Worm (Caenorhabditis elegans) whole organism, L4 larva: Measurements from ENCODE around the gene T05H10.8.

Source experiments
- F10B5.3 ChIP-seq: sonication (generic microtip); optimal IDR thresholded peaks from 2 replicates; lab custom pipeline; 2016; ENCODE audit warnings: mild to moderate bottlenecking, missing genetic modification characterization, missing compliant biosample characterization
- F44E2.7 ChIP-seq: fragments of 200-800 bp; sonication (Bioruptor generic); IDR thresholded peaks from 2 replicates; pipeline ENCODE4 v2.1.2; 2022; ENCODE audit warnings: missing genetic modification characterization, missing compliant biosample characterization
- R02D3.7 ChIP-seq: fragments of 150-350 bp; sonication (generic microtip); optimal IDR thresholded peaks from 3 replicates; lab custom pipeline; 2014; ENCODE audit warnings: missing biosample characterization, missing genetic modification characterization
- T20F7.1 ChIP-seq: fragments of 200-800 bp; sonication (Bioruptor generic); optimal IDR thresholded peaks from 2 replicates; lab custom pipeline; 2018; ENCODE audit warnings: mild to moderate bottlenecking, missing genetic modification characterization, missing compliant biosample characterization
- Y75B8A.6 ChIP-seq: fragments of 200-800 bp; sonication (Bioruptor generic); IDR thresholded peaks from 2 replicates; pipeline ENCODE4 v1.3.6; 2022; ENCODE audit warnings: missing genetic modification reagents, missing genetic modification characterization, missing compliant biosample characterization
- ZK337.2 ChIP-seq: fragments of 200-800 bp; sonication (Bioruptor generic); IDR thresholded peaks from 2 replicates; pipeline ENCODE4 v1.3.6; 2022; ENCODE audit warnings: missing genetic modification reagents, missing genetic modification characterization, missing compliant biosample characterization
- aha-1 ChIP-seq: fragments of 150-350 bp; peaks from one replicate; lab custom pipeline; 2014; ENCODE audit warnings: missing biosample characterization, missing genetic modification characterization
- cey-2 ChIP-seq: sonication (generic microtip); optimal IDR thresholded peaks from 3 replicates; lab custom pipeline; 2017; ENCODE audit warnings: missing genetic modification characterization, mild to moderate bottlenecking, missing compliant biosample characterization, antibody characterized with exemption, borderline replicate concordance; ENCODE audit not compliant: insufficient read depth
- ctbp-1 ChIP-seq: fragments of 200-800 bp; sonication (Bioruptor generic); IDR thresholded peaks from 2 replicates; pipeline ENCODE4 v1.3.6; 2022; ENCODE audit warnings: missing genetic modification reagents, missing genetic modification characterization, missing compliant biosample characterization
- daf-12 ChIP-seq: fragments of 150-350 bp; optimal IDR thresholded peaks from 2 replicates; lab custom pipeline; 2014; ENCODE audit warnings: missing biosample characterization, missing genetic modification reagents, missing genetic modification characterization
- daf-16 ChIP-seq, 3 experiments: sonication (generic microtip); optimal IDR thresholded peaks; 2 replicates each; lab custom pipeline; 2016 to 2017; ENCODE audit warnings: missing genetic modification characterization in 3 of 3, missing genetic modification reagents in 3 of 3, mild to moderate bottlenecking in 2 of 3, missing compliant biosample characterization in 2 of 3, missing biosample characterization in 1 of 3, moderate library complexity in 1 of 3
- daf-8 ChIP-seq: fragments of 200-800 bp; sonication (Bioruptor generic); IDR thresholded peaks from 2 replicates; pipeline ENCODE4 v1.3.6; 2022; ENCODE audit warnings: missing genetic modification characterization, missing compliant biosample characterization
- dmd-6 ChIP-seq: fragments of 200-800 bp; sonication (Bioruptor generic); IDR thresholded peaks from 2 replicates; pipeline ENCODE4 v1.3.6; 2022; ENCODE audit warnings: missing genetic modification reagents, missing genetic modification characterization, missing compliant biosample characterization
- dmd-8 ChIP-seq: fragments of 200-800 bp; sonication (Bioruptor generic); IDR thresholded peaks from 2 replicates; pipeline ENCODE4 v1.3.6; 2022; ENCODE audit warnings: missing genetic modification characterization, missing compliant biosample characterization
- dmd-9 ChIP-seq: fragments of 200-800 bp; sonication (Bioruptor generic); IDR thresholded peaks from 2 replicates; pipeline ENCODE4 v1.3.6; 2022; ENCODE audit warnings: missing genetic modification reagents, missing genetic modification characterization, missing compliant biosample characterization
- duxl-1 ChIP-seq: sonication (generic microtip); optimal IDR thresholded peaks from 2 replicates; lab custom pipeline; 2016; ENCODE audit warnings: mild to moderate bottlenecking, missing genetic modification characterization, moderate library complexity, missing compliant biosample characterization; ENCODE audit not compliant: poor library complexity
- dve-1 ChIP-seq: sonication (generic microtip); optimal IDR thresholded peaks from 2 replicates; lab custom pipeline; 2017; ENCODE audit warnings: antibody characterized with exemption, mild to moderate bottlenecking, missing genetic modification characterization, missing compliant biosample characterization; ENCODE audit not compliant: insufficient read depth
- gei-8 ChIP-seq: fragments of 200-800 bp; sonication (Bioruptor generic); optimal IDR thresholded peaks from 2 replicates; lab custom pipeline; 2018; ENCODE audit warnings: mild to moderate bottlenecking, missing genetic modification characterization, missing compliant biosample characterization
- hif-1 ChIP-seq, 2 experiments: sonication (generic microtip); optimal IDR thresholded peaks; 2 replicates each; lab custom pipeline; 2016 to 2017; ENCODE audit warnings: missing compliant biosample characterization in 2 of 2, missing genetic modification characterization in 2 of 2, missing genetic modification reagents in 2 of 2, missing genotype in 2 of 2, mild to moderate bottlenecking in 1 of 2
- hlh-11 ChIP-seq: fragments of 200-800 bp; sonication (Bioruptor generic); optimal IDR thresholded peaks from 2 replicates; lab custom pipeline; 2018; ENCODE audit warnings: mild to moderate bottlenecking, missing genetic modification characterization, missing compliant biosample characterization
- hlh-30 ChIP-seq: sonication (generic microtip); optimal IDR thresholded peaks from 2 replicates; lab custom pipeline; 2017; ENCODE audit warnings: antibody characterized with exemption, mild to moderate bottlenecking, missing genetic modification characterization, missing compliant biosample characterization; ENCODE audit not compliant: insufficient read depth
- hmg-1.1 ChIP-seq: fragments of 200-800 bp; sonication (Bioruptor generic); IDR thresholded peaks from 2 replicates; pipeline ENCODE4 v1.3.6; 2022; ENCODE audit warnings: missing genetic modification reagents, missing genetic modification characterization, missing compliant biosample characterization
- lin-1 ChIP-seq: fragments of 200-800 bp; sonication (Bioruptor generic); IDR thresholded peaks from 2 replicates; pipeline ENCODE4 v1.3.6; 2022; ENCODE audit warnings: missing genetic modification reagents, missing genetic modification characterization, missing compliant biosample characterization
- lin-13 ChIP-seq: fragments of 150-350 bp; optimal IDR thresholded peaks from 2 replicates; lab custom pipeline; 2014; ENCODE audit warnings: missing biosample characterization, missing genetic modification reagents, missing genetic modification characterization
- lin-29 ChIP-seq: fragments of 200-800 bp; sonication (Bioruptor generic); IDR thresholded peaks from 2 replicates; pipeline ENCODE4 v1.3.6; 2022; ENCODE audit warnings: missing genetic modification reagents, missing genetic modification characterization, missing compliant biosample characterization
- lin-38 ChIP-seq: fragments of 200-800 bp; sonication (Bioruptor generic); IDR thresholded peaks from 2 replicates; pipeline ENCODE4 v1.3.6; 2022; ENCODE audit warnings: missing genetic modification reagents, missing genetic modification characterization, missing compliant biosample characterization
- lin-39 ChIP-seq: fragments of 150-350 bp; optimal IDR thresholded peaks from 2 replicates; lab custom pipeline; 2014; ENCODE audit warnings: missing biosample characterization, missing genetic modification reagents, missing genetic modification characterization
- lsy-2 ChIP-seq, 2 experiments: fragments of 150-350 bp in 1 of 2; sonication (generic microtip) in 1 of 2; optimal IDR thresholded peaks; 2 replicates each; lab custom pipeline; 2014 to 2017; ENCODE audit warnings: missing biosample characterization in 2 of 2, missing genetic modification characterization in 2 of 2
- madf-9 ChIP-seq: fragments of 200-800 bp; sonication (Bioruptor generic); conservative IDR thresholded peaks from 2 replicates; pipeline ENCODE4 v1.3.6; 2022; ENCODE audit warnings: missing genetic modification reagents, missing genetic modification characterization, missing compliant biosample characterization
- mep-1 ChIP-seq: fragments of 150-350 bp; sonication (generic microtip); optimal IDR thresholded peaks from 3 replicates; lab custom pipeline; 2014; ENCODE audit warnings: missing biosample characterization, missing genetic modification characterization
- nhr-25 ChIP-seq: sonication (generic microtip); optimal IDR thresholded peaks from 2 replicates; lab custom pipeline; 2017; ENCODE audit warnings: missing genetic modification characterization, mild to moderate bottlenecking, missing compliant biosample characterization, antibody characterized with exemption, moderate library complexity, borderline replicate concordance; ENCODE audit not compliant: insufficient read depth
- nhr-28 ChIP-seq: fragments of 150-350 bp; optimal IDR thresholded peaks from 2 replicates; lab custom pipeline; 2014; ENCODE audit warnings: missing biosample characterization, missing genetic modification characterization
- nhr-41 ChIP-seq: fragments of 200-800 bp; sonication (Bioruptor generic); IDR thresholded peaks from 2 replicates; pipeline ENCODE4 v1.3.6; 2022; ENCODE audit warnings: missing genetic modification reagents, missing genetic modification characterization, missing compliant biosample characterization
- nhr-48 ChIP-seq: sonication (generic microtip); optimal IDR thresholded peaks from 2 replicates; lab custom pipeline; 2016; ENCODE audit warnings: mild to moderate bottlenecking, missing genetic modification characterization, missing compliant biosample characterization
- nhr-6 ChIP-seq: fragments of 150-350 bp; optimal IDR thresholded peaks from 2 replicates; lab custom pipeline; 2014; ENCODE audit warnings: missing biosample characterization, missing genetic modification characterization
- nhr-77 ChIP-seq: fragments of 150-350 bp; optimal IDR thresholded peaks from 2 replicates; lab custom pipeline; 2014; ENCODE audit warnings: missing biosample characterization, missing genetic modification characterization
- php-3 ChIP-seq: fragments of 200-800 bp; sonication (Bioruptor generic); IDR thresholded peaks from 2 replicates; pipeline ENCODE4 v1.3.6; 2022; ENCODE audit warnings: missing genetic modification reagents, missing genetic modification characterization, missing compliant biosample characterization
- saeg-2 ChIP-seq: fragments of 200-800 bp; sonication (Bioruptor generic); IDR thresholded peaks from 2 replicates; pipeline ENCODE4 v1.3.6; 2022; ENCODE audit warnings: missing genetic modification reagents, missing genetic modification characterization, missing compliant biosample characterization
- skn-1 ChIP-seq: fragments of 150-350 bp; optimal IDR thresholded peaks from 2 replicates; lab custom pipeline; 2014; ENCODE audit warnings: missing biosample characterization, missing genetic modification characterization
- spr-1 ChIP-seq: sonication (generic microtip); optimal IDR thresholded peaks from 2 replicates; lab custom pipeline; 2016; ENCODE audit warnings: mild to moderate bottlenecking, missing genetic modification characterization, missing compliant biosample characterization
- tag-97 ChIP-seq: fragments of 200-800 bp; sonication (Bioruptor generic); IDR thresholded peaks from 2 replicates; pipeline ENCODE4 v1.3.6; 2022; ENCODE audit warnings: missing genetic modification characterization, missing compliant biosample characterization
- unc-130 ChIP-seq: sonication (generic microtip); optimal IDR thresholded peaks from 2 replicates; lab custom pipeline; 2016; ENCODE audit warnings: missing genetic modification reagents, missing genetic modification characterization, missing compliant biosample characterization
- unc-62 ChIP-seq, 3 experiments: fragments of 150-350 bp in 1 of 3; sonication (generic microtip); optimal IDR thresholded peaks in 2 of 3; peaks in 1 of 3; 1 replicate in 1 of 3; 2 replicates in 2 of 3; lab custom pipeline; 2014 to 2017; ENCODE audit warnings: missing biosample characterization in 3 of 3, missing genetic modification characterization in 3 of 3, missing genetic modification reagents in 3 of 3, missing genotype in 1 of 3
- ztf-7 ChIP-seq: fragments of 150-350 bp; optimal IDR thresholded peaks from 2 replicates; lab custom pipeline; 2014; ENCODE audit warnings: missing biosample characterization, missing genetic modification characterization

Gene T05H10.8

ce11 chrII:8012071-8013031 is 46.5 kb upstream of the T05H10.8 start, which contains the start of gene DH11.2 (continued):
- TF ChIP-seq Y75B8A.6 (no peak), F10B5.3 (no peak), dmd-6 (GFP tag; lab: Robert Waterston, UW) (peak; percentile 58), dve-1 (tag; lab: Kevin White, UChicago) (peak; percentile 36), ctbp-1 (GFP tag; lab: Robert Waterston, UW) (no peak), lin-1 (GFP tag; lab: Robert Waterston, UW) (no peak), R02D3.7 (tag; lab: Kevin White, UChicago) (no peak), daf-16 (GFP tag; optimal IDR thresholded peaks at IDR 0.05; lab: Kevin White, UChicago) (no peak), daf-16 (tag; optimal IDR thresholded peaks at IDR 0.05; lab: Kevin White, UChicago) (peak; percentile 72), dmd-9 (GFP tag; lab: Robert Waterston, UW) (no peak), cey-2 (tag; lab: Kevin White, UChicago) (no peak), daf-8 (GFP tag; lab: Robert Waterston, UW) (no peak), duxl-1 (tag; lab: Kevin White, UChicago) (no peak), saeg-2 (GFP tag; lab: Robert Waterston, UW) (no peak), nhr-28 (tag; lab: Kevin White, UChicago) (peak; percentile 29), hlh-11 (tag; lab: Kevin White, UChicago) (peak; percentile 66), nhr-77 (tag; lab: Kevin White, UChicago) (peak; percentile 57), tag-97 (GFP tag; lab: Robert Waterston, UW) (no peak), madf-9 (GFP tag; lab: Robert Waterston, UW) (no peak), hmg-1.1 (GFP tag; lab: Robert Waterston, UW) (no peak), hlh-30 (tag; lab: Kevin White, UChicago) (peak; percentile 65), T20F7.1 (no peak), ztf-7 (tag; lab: Kevin White, UChicago) (no peak), nhr-6 (tag; lab: Kevin White, UChicago) (no peak), dmd-8 (GFP tag; lab: Robert Waterston, UW) (no peak), nhr-48 (peak; percentile 50), hif-1 (tag; optimal IDR thresholded peaks at IDR 0.05; lab: Kevin White, UChicago) (peak in 1 of 2 experiments; percentile 46), spr-1 (tag; lab: Kevin White, UChicago) (no peak), ZK337.2 (no peak), lin-39 (tag; lab: Kevin White, UChicago) (no peak), nhr-41 (GFP tag; lab: Robert Waterston, UW) (no peak), lin-13 (no peak)
- TF ChIP-seq, all 104 proteins: peak for 11

DNA sequence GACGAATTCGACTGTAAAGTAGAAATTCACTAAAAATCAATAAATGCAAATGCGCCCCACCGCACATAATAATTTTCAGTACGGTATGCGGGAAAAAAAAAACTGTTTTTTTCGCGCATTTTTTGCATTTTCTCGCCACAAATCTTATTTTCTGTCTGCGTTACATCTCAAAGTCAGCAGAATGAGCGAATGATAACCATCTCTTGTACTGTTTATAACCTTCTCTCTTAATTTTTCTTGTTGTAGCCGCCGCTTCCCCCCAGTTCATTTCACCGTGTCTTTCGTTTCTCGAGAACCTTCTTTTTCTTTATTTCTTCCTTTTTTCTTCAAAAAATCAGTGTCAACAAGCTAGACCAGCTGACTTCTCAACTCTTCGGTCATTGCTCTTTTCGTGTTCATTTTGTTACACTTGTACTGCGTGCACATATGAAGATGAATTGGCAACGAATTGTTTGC is 43.4 kb upstream of the T05H10.8 start:
- TF ChIP-seq daf-12 (no peak), php-3 (0 out of 2 replicates have a peak, but pooled peaks have one; percentile 54), hmg-1.1 (GFP tag; lab: Robert Waterston, UW) (no peak), hlh-11 (tag; lab: Kevin White, UChicago) (peak; percentile 63), nhr-41 (GFP tag; lab: Robert Waterston, UW) (no peak), lin-29 (GFP tag; lab: Robert Waterston, UW) (peak; percentile 42; the same call in 1 of the 2 replicates), nhr-25 (tag; lab: Kevin White, UChicago) (peak; percentile 20), gei-8 (GFP tag; lab: Kevin White, UChicago) (peak; percentile 11), F44E2.7 (GFP tag; lab: Robert Waterston, UW) (no peak), lsy-2 (tag; optimal IDR thresholded peaks at IDR 0.05; lab: Kevin White, UChicago) (peak in 1 of 2 experiments; percentile 73), unc-62 (GFP tag; optimal IDR thresholded peaks at IDR 0.05 in 1 of 2; lab: Kevin White, UChicago) (peak in 1 of 2 experiments; percentile 95), unc-62 (tag; optimal IDR thresholded peaks at IDR 0.05; lab: Kevin White, UChicago) (no peak), mep-1 (tag; lab: Kevin White, UChicago) (peak; percentile 37), dmd-8 (GFP tag; lab: Robert Waterston, UW) (0 out of 2 replicates have a peak, but pooled peaks have one; percentile 3), unc-130 (GFP tag; lab: Kevin White, UChicago) (peak; percentile 17), lin-38 (GFP tag; lab: Robert Waterston, UW) (peak; percentile 93), ctbp-1 (GFP tag; lab: Robert Waterston, UW) (0 out of 2 replicates have a peak, but pooled peaks have one; percentile 54), skn-1 (tag; lab: Kevin White, UChicago) (no peak), nhr-6 (tag; lab: Kevin White, UChicago) (peak; percentile 5), hlh-30 (tag; lab: Kevin White, UChicago) (peak; percentile 71), aha-1 (tag; lab: Kevin White, UChicago) (peak; percentile 79), nhr-28 (tag; lab: Kevin White, UChicago) (peak; percentile 60), T20F7.1 (no peak)
